Fruit fly (Drosophila melanogaster) whole organism, wandering third instar larva: ENCODE results near the gene SpdS.
A peak's percentile ranks its signal among the peaks of the same experiment; 100 is the strongest.

Experiments used
- Abd-B ChIP-seq: fragments of >200 bp; optimal IDR thresholded peaks from 2 replicates; lab custom pipeline; 2017; ENCODE audit warnings: missing biosample characterization, missing genetic modification characterization
- CG32264 ChIP-seq: fragments of 200-800 bp; sonication (Bioruptor generic); optimal IDR thresholded peaks from 2 replicates; lab custom pipeline; 2016; ENCODE audit warnings: missing biosample characterization, missing genetic modification characterization
- CG9705 ChIP-seq: fragments of 200-800 bp; sonication (Bioruptor generic); optimal IDR thresholded peaks from 2 replicates; lab custom pipeline; 2018; ENCODE audit warnings: missing biosample characterization, mild to moderate bottlenecking, missing genetic modification characterization
- CrebA ChIP-seq: fragments of 200-800 bp; sonication (Bioruptor generic); optimal IDR thresholded peaks from 2 replicates; lab custom pipeline; 2016; ENCODE audit warnings: missing biosample characterization, mild to moderate bottlenecking, missing genetic modification characterization, borderline replicate concordance
- Dfd ChIP-seq: fragments of >200 bp; optimal IDR thresholded peaks from 2 replicates; lab custom pipeline; 2017; ENCODE audit warnings: missing biosample characterization, missing genetic modification characterization
- Dif ChIP-seq: fragments of 200-275, 200-300 bp; sonication (Bioruptor generic); optimal IDR thresholded peaks from 2 replicates; lab custom pipeline; 2018; ENCODE audit warnings: missing biosample characterization, missing genetic modification characterization; ENCODE audit not compliant: partially characterized antibody
- GATAd ChIP-seq: sonication (Bioruptor generic); optimal IDR thresholded peaks from 2 replicates; lab custom pipeline; 2016; ENCODE audit warnings: missing biosample characterization, missing genetic modification characterization
- HLH106 ChIP-seq: fragments of 200-800 bp; optimal IDR thresholded peaks from 3 replicates; lab custom pipeline; 2019; ENCODE audit warnings: missing biosample characterization, mild to moderate bottlenecking, missing genetic modification characterization, moderate library complexity
- Hnf4 ChIP-seq: fragments of 200-800 bp; sonication (Bioruptor generic); optimal IDR thresholded peaks from 2 replicates; lab custom pipeline; 2016; ENCODE audit warnings: missing biosample characterization, mild to moderate bottlenecking, missing genetic modification characterization
- Hr78 ChIP-seq: fragments of >200 bp; optimal IDR thresholded peaks from 2 replicates; lab custom pipeline; 2017; ENCODE audit warnings: missing biosample characterization, missing genetic modification characterization
- Hr83 ChIP-seq: fragments of 200-300 bp; sonication (Bioruptor generic); optimal IDR thresholded peaks from 2 replicates; lab custom pipeline; 2016; ENCODE audit warnings: missing biosample characterization, mild to moderate bottlenecking, missing genetic modification characterization, moderate library complexity; ENCODE audit not compliant: poor library complexity, severe bottlenecking
- Jra ChIP-seq: sonication (Bioruptor generic); optimal IDR thresholded peaks from 2 replicates; lab custom pipeline; 2016; ENCODE audit warnings: missing biosample characterization, missing genetic modification characterization
- Mio ChIP-seq: sonication (Bioruptor generic); optimal IDR thresholded peaks from 2 replicates; lab custom pipeline; 2016; ENCODE audit warnings: missing biosample characterization, missing genetic modification characterization
- Myc ChIP-seq: fragments of >200 bp; optimal IDR thresholded peaks from 2 replicates; lab custom pipeline; 2017
- N ChIP-seq: fragments of >200 bp; optimal IDR thresholded peaks from 2 replicates; lab custom pipeline; 2018; ENCODE audit warnings: missing biosample characterization, missing external identifiers, missing genetic modification characterization
- OdsH ChIP-seq: fragments of 200-800 bp; sonication (Bioruptor generic); optimal IDR thresholded peaks from 2 replicates; lab custom pipeline; 2016; ENCODE audit warnings: missing biosample characterization, mild to moderate bottlenecking, missing genetic modification characterization
- Rel ChIP-seq, 2 experiments: fragments of 200-800 bp; sonication (Bioruptor generic) in 1 of 2; optimal IDR thresholded peaks; 2 replicates in 1 of 2; 3 replicates in 1 of 2; lab custom pipeline; 2016 to 2019; ENCODE audit warnings: mild to moderate bottlenecking in 2 of 2, missing biosample characterization in 2 of 2, missing genetic modification characterization in 2 of 2, moderate library complexity in 1 of 2
- Sp1 ChIP-seq: fragments of 200-800 bp; sonication (Bioruptor generic); optimal IDR thresholded peaks from 3 replicates; lab custom pipeline; 2019; ENCODE audit warnings: missing biosample characterization, mild to moderate bottlenecking, missing genetic modification characterization, moderate library complexity
- Vsx2 ChIP-seq: fragments of 200-300, 225-300 bp; sonication (Bioruptor generic); optimal IDR thresholded peaks from 2 replicates; lab custom pipeline; 2018; ENCODE audit warnings: missing biosample characterization, missing genetic modification characterization; ENCODE audit not compliant: partially characterized antibody
- br ChIP-seq: fragments of 200-800 bp; sonication (Bioruptor generic); optimal IDR thresholded peaks from 2 replicates; lab custom pipeline; 2016; ENCODE audit warnings: missing biosample characterization, missing genetic modification characterization
- brk ChIP-seq: fragments of 200-800 bp; sonication (Bioruptor generic); optimal IDR thresholded peaks from 2 replicates; lab custom pipeline; 2016; ENCODE audit warnings: missing biosample characterization, mild to moderate bottlenecking, missing genetic modification characterization
- dl ChIP-seq, 2 experiments: fragments of 175-275, 200-275 bp in 1 of 2; fragments of 200-275 bp in 1 of 2; sonication (Bioruptor generic); optimal IDR thresholded peaks; lab custom pipeline; 2018; ENCODE audit warnings: mild to moderate bottlenecking in 2 of 2, missing biosample characterization in 2 of 2, missing genetic modification characterization in 2 of 2, moderate library complexity in 2 of 2; ENCODE audit not compliant: partially characterized antibody in 2 of 2, insufficient read depth in 1 of 2
- dmrt93B ChIP-seq: fragments of 200-800 bp; sonication (Bioruptor generic); optimal IDR thresholded peaks from 2 replicates; lab custom pipeline; 2018; ENCODE audit warnings: missing biosample characterization, mild to moderate bottlenecking, missing genetic modification characterization
- dsf ChIP-seq: sonication (Bioruptor generic); optimal IDR thresholded peaks from 2 replicates; lab custom pipeline; 2016; ENCODE audit warnings: missing biosample characterization, missing genetic modification characterization, borderline replicate concordance
- ey ChIP-seq: fragments of 200-800 bp; sonication (Bioruptor generic); optimal IDR thresholded peaks from 2 replicates; lab custom pipeline; 2016; ENCODE audit warnings: missing biosample characterization, missing genetic modification characterization
- foxo ChIP-seq, 2 experiments: fragments of 200-800 bp; sonication (Bioruptor generic); optimal IDR thresholded peaks; 2 replicates in 1 of 2; 3 replicates in 1 of 2; lab custom pipeline; 2016 to 2017; ENCODE audit warnings: missing biosample characterization in 2 of 2, missing genetic modification characterization in 2 of 2
- fru ChIP-seq: fragments of 200-800 bp; sonication (Bioruptor generic); optimal IDR thresholded peaks from 3 replicates; lab custom pipeline; 2016; ENCODE audit warnings: missing biosample characterization, mild to moderate bottlenecking, missing genetic modification characterization
- h ChIP-seq: fragments of 200-800 bp; sonication (Bioruptor generic); optimal IDR thresholded peaks from 3 replicates; lab custom pipeline; 2016; ENCODE audit warnings: missing biosample characterization, mild to moderate bottlenecking, missing genetic modification characterization
- jim ChIP-seq: fragments of 175-275, 200-325 bp; sonication (Bioruptor generic); optimal IDR thresholded peaks from 2 replicates; lab custom pipeline; 2016; ENCODE audit warnings: missing biosample characterization, mild to moderate bottlenecking, missing genetic modification characterization
- lola ChIP-seq: fragments of >200 bp; optimal IDR thresholded peaks from 2 replicates; lab custom pipeline; 2017; ENCODE audit warnings: missing biosample characterization, missing genetic modification characterization
- psq ChIP-seq: fragments of 200-800 bp; sonication (Bioruptor generic); optimal IDR thresholded peaks from 3 replicates; lab custom pipeline; 2017; ENCODE audit warnings: missing biosample characterization, mild to moderate bottlenecking, missing genetic modification characterization, moderate library complexity
- rgr ChIP-seq: fragments of 200-800 bp; sonication (Bioruptor generic); optimal IDR thresholded peaks from 3 replicates; lab custom pipeline; 2016; ENCODE audit warnings: missing biosample characterization, mild to moderate bottlenecking, missing genetic modification characterization
- sage ChIP-seq: fragments of 200-800 bp; sonication (Bioruptor generic); optimal IDR thresholded peaks from 2 replicates; lab custom pipeline; 2016; ENCODE audit warnings: missing biosample characterization, mild to moderate bottlenecking, missing genetic modification characterization
- sv ChIP-seq: fragments of 200-800 bp; sonication (Bioruptor generic); optimal IDR thresholded peaks from 3 replicates; lab custom pipeline; 2016; ENCODE audit warnings: missing biosample characterization, missing genetic modification characterization
- tai ChIP-seq: sonication (Bioruptor generic); optimal IDR thresholded peaks from 2 replicates; lab custom pipeline; 2016; ENCODE audit warnings: missing biosample characterization, missing genetic modification characterization
- usp ChIP-seq: fragments of >200 bp; optimal IDR thresholded peaks from 2 replicates; lab custom pipeline; 2017; ENCODE audit warnings: missing biosample characterization, missing genetic modification characterization
- woc ChIP-seq: sonication (Bioruptor generic); optimal IDR thresholded peaks from 2 replicates; lab custom pipeline; 2016; ENCODE audit warnings: missing biosample characterization, mild to moderate bottlenecking, missing genetic modification characterization

SpdS gene

dm6 chr3R:9590952-9591532, 40.4 kb upstream of the SpdS start, which contains the start of the genes bocks and CG8312:
Gene bocks, minus strand, starts transcription at chr3R:9591002.
Gene CG8312, plus strand, starts transcription at chr3R:9591309.
- TF ChIP-seq psq (GFP tag; lab: Kevin White, UChicago) = no peak
- TF ChIP-seq Abd-B = no peak
- peak; percentile 53 for TF ChIP-seq h (GFP tag; lab: Kevin White, UChicago)
- peak; percentile 31 for TF ChIP-seq Hr83 (GFP tag; lab: Kevin White, UChicago)
- TF ChIP-seq N = no peak
- TF ChIP-seq sv (GFP tag; lab: Kevin White, UChicago) = peak; percentile 27
- no peak for TF ChIP-seq Dif (GFP tag; lab: Kevin White, UChicago)
- TF ChIP-seq rgr = peak; percentile 42
- TF ChIP-seq GATAd (GFP tag; lab: Kevin White, UChicago) = no peak
- TF ChIP-seq tai (GFP tag; lab: Kevin White, UChicago) = no peak
- TF ChIP-seq sage (GFP tag; lab: Kevin White, UChicago) = no peak
- TF ChIP-seq fru (GFP tag; lab: Kevin White, UChicago) = peak; percentile 65
- peak; percentile 21 for TF ChIP-seq Sp1 (GFP tag; lab: Kevin White, UChicago)
- no peak for TF ChIP-seq lola (GFP tag; lab: Kevin White, UChicago)
- TF ChIP-seq Dfd (GFP tag; lab: Kevin White, UChicago) = no peak
- TF ChIP-seq usp (GFP tag; lab: Kevin White, UChicago) = no peak
- TF ChIP-seq CG9705 = peak; percentile 22
- peak; percentile 25 for TF ChIP-seq ey (GFP tag; lab: Kevin White, UChicago)
- no peak for TF ChIP-seq OdsH
- no peak for TF ChIP-seq jim (GFP tag; lab: Kevin White, UChicago)
- no peak for TF ChIP-seq Mio
- no peak for TF ChIP-seq brk (GFP tag; lab: Kevin White, UChicago)
- peak in 1 of 2 experiments; percentile 46 for TF ChIP-seq foxo (GFP tag; optimal IDR thresholded peaks at IDR 0.05; lab: Kevin White, UChicago)
- no peak for TF ChIP-seq woc (GFP tag; lab: Kevin White, UChicago)
- no peak for TF ChIP-seq CG32264
- TF ChIP-seq Myc = peak; percentile 63
- TF ChIP-seq dsf (GFP tag; lab: Kevin White, UChicago) = no peak
- no peak for TF ChIP-seq dmrt93B
- TF ChIP-seq HLH106 (tag; lab: Kevin White, UChicago) = peak; percentile 36
- no peak for TF ChIP-seq dl (GFP tag; optimal IDR thresholded peaks at IDR 0.05; lab: Kevin White, UChicago; ENCODE audit: insufficient read depth in 1 of 2, partially characterized antibody in 2 of 2)
- peak; percentile 78 for TF ChIP-seq Hnf4 (GFP tag; lab: Kevin White, UChicago)
- TF ChIP-seq Rel (GFP tag; optimal IDR thresholded peaks at IDR 0.05; lab: Kevin White, UChicago) = no peak
- TF ChIP-seq Rel (tag; optimal IDR thresholded peaks at IDR 0.05; lab: Kevin White, UChicago) = peak; percentile 48
- TF ChIP-seq Jra = peak; percentile 80
- peak; percentile 63 for TF ChIP-seq br (GFP tag; lab: Kevin White, UChicago)
- TF ChIP-seq CrebA = no peak
- no peak for TF ChIP-seq Vsx2 (GFP tag; lab: Kevin White, UChicago)
- no peak for TF ChIP-seq Hr78 (GFP tag; lab: Kevin White, UChicago)

- TF ChIP-seq GATAd (GFP tag; lab: Kevin White, UChicago) = no peak
Measured at dm6 chr3R:9591769-9592388, 39.6 kb upstream of the SpdS start.
